Fruit fly (Drosophila melanogaster) whole organism, embryonic: ENCODE results near the gene CG9316.

Source experiments
- CG10366 ChIP-seq: fragments of 200-800 bp; sonication (Bioruptor generic); IDR thresholded peaks from 2 replicates; pipeline ENCODE4 v1.3.6; 2022; ENCODE audit warnings: missing biosample characterization, missing genetic modification characterization
- CG12155 ChIP-seq: fragments of 200-800 bp; sonication (Bioruptor generic); optimal IDR thresholded peaks from 3 replicates; lab custom pipeline; 2016; ENCODE audit warnings: missing biosample characterization, missing genetic modification characterization
- CG13775 ChIP-seq: fragments of 200-800 bp; sonication (Bioruptor generic); optimal IDR thresholded peaks from 3 replicates; lab custom pipeline; 2017; ENCODE audit warnings: missing biosample characterization, mild to moderate bottlenecking, missing genetic modification characterization
- CG14014 ChIP-seq: fragments of 200-800 bp; sonication (Bioruptor generic); IDR thresholded peaks from 2 replicates; pipeline ENCODE4 v1.3.6; 2022; ENCODE audit warnings: missing biosample characterization, missing genetic modification characterization
- CG1529 ChIP-seq: fragments of 200-800 bp; sonication (Bioruptor generic); optimal IDR thresholded peaks from 3 replicates; lab custom pipeline; 2018; ENCODE audit warnings: missing biosample characterization, missing genetic modification characterization
- CG17802 ChIP-seq: fragments of 200-800 bp; sonication (Bioruptor generic); optimal IDR thresholded peaks from 2 replicates; lab custom pipeline; 2018; ENCODE audit warnings: missing biosample characterization, mild to moderate bottlenecking, missing genetic modification characterization, moderate library complexity
- CG18476 ChIP-seq: fragments of 200-800 bp; sonication (Bioruptor generic); optimal IDR thresholded peaks from 2 replicates; lab custom pipeline; 2016; ENCODE audit warnings: missing biosample characterization, mild to moderate bottlenecking, missing genetic modification characterization
- CG30403 ChIP-seq: fragments of 200-800 bp; sonication (Bioruptor generic); optimal IDR thresholded peaks from 3 replicates; lab custom pipeline; 2016; ENCODE audit warnings: missing biosample characterization, missing genetic modification characterization
- CG3407 ChIP-seq: fragments of 200-800 bp; sonication (Bioruptor generic); optimal IDR thresholded peaks from 2 replicates; lab custom pipeline; 2018; ENCODE audit warnings: missing biosample characterization, mild to moderate bottlenecking, missing genetic modification characterization
- CG4360 ChIP-seq: fragments of 200-800 bp; sonication (Bioruptor generic); IDR thresholded peaks from 2 replicates; pipeline ENCODE4 v1.3.6; 2022; ENCODE audit warnings: missing biosample characterization, missing genetic modification characterization
- CG4404 ChIP-seq: fragments of 200-800 bp; sonication (Bioruptor generic); IDR thresholded peaks from 2 replicates; pipeline ENCODE4 v1.3.6; 2022; ENCODE audit warnings: missing biosample characterization, missing genetic modification characterization
- CG4730 ChIP-seq: fragments of 200-800 bp; sonication (Bioruptor generic); IDR thresholded peaks from 2 replicates; pipeline ENCODE4 v1.3.6; 2022; ENCODE audit warnings: missing biosample characterization, missing genetic modification characterization
- CG5180 ChIP-seq: fragments of 200-800 bp; sonication (Bioruptor generic); optimal IDR thresholded peaks from 3 replicates; lab custom pipeline; 2017; ENCODE audit warnings: missing biosample characterization, missing genetic modification characterization, mild to moderate bottlenecking, moderate library complexity, missing genetic modification reagents
- CG5953 ChIP-seq: fragments of 200-800 bp; sonication (Bioruptor generic); IDR thresholded peaks from 2 replicates; pipeline ENCODE4 v1.3.6; 2022; ENCODE audit warnings: missing biosample characterization, missing genetic modification characterization
- CG9215 ChIP-seq: fragments of 200-800 bp; sonication (Bioruptor generic); IDR thresholded peaks from 2 replicates; pipeline ENCODE4 v1.3.6; 2022; ENCODE audit warnings: missing biosample characterization, missing genetic modification characterization
- CG9932 ChIP-seq: fragments of 200-800 bp; sonication (Bioruptor generic); IDR thresholded peaks from 2 replicates; pipeline ENCODE4 v1.3.6; 2022; ENCODE audit warnings: missing biosample characterization, missing genetic modification characterization
- CkIIα-i1 ChIP-seq: fragments of 200-800 bp; sonication (Bioruptor generic); IDR thresholded peaks from 2 replicates; pipeline ENCODE4 v1.3.6; 2022; ENCODE audit warnings: missing biosample characterization, missing genetic modification characterization
- D19A ChIP-seq: fragments of 200-800 bp; optimal IDR thresholded peaks from 3 replicates; lab custom pipeline; 2019; ENCODE audit warnings: missing biosample characterization, mild to moderate bottlenecking, missing genetic modification characterization, moderate library complexity
- Deaf1 ChIP-seq: fragments of 200-800 bp; optimal IDR thresholded peaks from 3 replicates; lab custom pipeline; 2019; ENCODE audit warnings: missing biosample characterization, mild to moderate bottlenecking, missing genetic modification characterization, moderate library complexity
- Elba2 ChIP-seq: fragments of 200-800 bp; sonication (Bioruptor generic); optimal IDR thresholded peaks from 3 replicates; lab custom pipeline; 2016; ENCODE audit warnings: missing biosample characterization, missing genetic modification characterization
- GATAe ChIP-seq: fragments of 200-800 bp; sonication (Bioruptor generic); conservative IDR thresholded peaks from 2 replicates; pipeline ENCODE4 v1.3.6; 2022; ENCODE audit warnings: missing biosample characterization, missing genetic modification characterization
- H15 ChIP-seq: fragments of 200-800 bp; sonication (Bioruptor generic); IDR thresholded peaks from 3 replicates; pipeline ENCODE4 v1.3.6; 2022; ENCODE audit warnings: missing biosample characterization, missing genetic modification characterization
- Hr39 ChIP-seq: fragments of >200 bp; optimal IDR thresholded peaks from 2 replicates; lab custom pipeline; 2017
- MESR4 ChIP-seq: fragments of 200-800 bp; sonication (Bioruptor generic); optimal IDR thresholded peaks from 2 replicates; lab custom pipeline; 2018; ENCODE audit warnings: missing biosample characterization, mild to moderate bottlenecking, missing genetic modification characterization, moderate library complexity
- Med ChIP-seq: fragments of 200-800 bp; sonication (Bioruptor generic); peaks from one replicate; lab custom pipeline; 2016; ENCODE audit warnings: missing biosample characterization, missing genetic modification characterization, mild to moderate bottlenecking, inconsistent platforms, moderate library complexity
- Nf-YB ChIP-seq: fragments of 200-800 bp; sonication (Bioruptor generic); optimal IDR thresholded peaks from 3 replicates; lab custom pipeline; 2019; ENCODE audit warnings: missing biosample characterization, mild to moderate bottlenecking, missing genetic modification characterization, moderate library complexity
- NfI ChIP-seq: fragments of 200-800 bp; sonication (Bioruptor generic); optimal IDR thresholded peaks from 3 replicates; lab custom pipeline; 2018; ENCODE audit warnings: missing biosample characterization, mild to moderate bottlenecking, missing genetic modification characterization, moderate library complexity
- Spps ChIP-seq: fragments of 200-800 bp; sonication (Bioruptor generic); optimal IDR thresholded peaks from 2 replicates; lab custom pipeline; 2018; ENCODE audit warnings: missing biosample characterization, mild to moderate bottlenecking, missing genetic modification characterization
- aop ChIP-seq: fragments of 200-800 bp; sonication (Bioruptor generic); IDR thresholded peaks from 2 replicates; pipeline ENCODE4 v1.3.6; 2022; ENCODE audit warnings: missing biosample characterization, missing genetic modification characterization
- ap ChIP-seq: fragments of 200-800 bp; sonication (Bioruptor generic); IDR thresholded peaks from 2 replicates; pipeline ENCODE4 v1.3.6; 2022; ENCODE audit warnings: missing biosample characterization, missing genetic modification characterization
- ase ChIP-seq: fragments of 200-800 bp; sonication (Bioruptor generic); IDR thresholded peaks from 3 replicates; pipeline ENCODE4 v1.3.6; 2022; ENCODE audit warnings: missing biosample characterization, missing genetic modification characterization
- bbx ChIP-seq: fragments of 200-800 bp; sonication (Bioruptor generic); IDR thresholded peaks from 2 replicates; pipeline ENCODE4 v1.3.6; 2022; ENCODE audit warnings: missing biosample characterization, missing genetic modification characterization; ENCODE audit not compliant: partially characterized antibody
- bcd ChIP-seq: fragments of 200-800 bp; sonication (Bioruptor generic); optimal IDR thresholded peaks from 2 replicates; lab custom pipeline; 2017; ENCODE audit warnings: missing biosample characterization, mild to moderate bottlenecking, missing genetic modification characterization
- cg ChIP-seq: fragments of 200-800 bp; sonication (Bioruptor generic); optimal IDR thresholded peaks from 3 replicates; lab custom pipeline; 2019; ENCODE audit warnings: missing biosample characterization, mild to moderate bottlenecking, missing genetic modification characterization, moderate library complexity
- chn ChIP-seq: fragments of 200-800 bp; sonication (Bioruptor generic); optimal IDR thresholded peaks from 2 replicates; lab custom pipeline; 2016; ENCODE audit warnings: missing biosample characterization, missing genetic modification characterization
- crc ChIP-seq: fragments of 200-800 bp; sonication (Bioruptor generic); optimal IDR thresholded peaks from 2 replicates; lab custom pipeline; 2016; ENCODE audit warnings: missing biosample characterization, missing genetic modification characterization
- croc ChIP-seq: fragments of 200-800 bp; sonication (Bioruptor generic); conservative IDR thresholded peaks from 3 replicates; pipeline ENCODE4 v1.3.6; 2022; ENCODE audit warnings: missing biosample characterization, missing genetic modification characterization
- en ChIP-seq: fragments of 200-800 bp; sonication (Bioruptor generic); optimal IDR thresholded peaks from 2 replicates; lab custom pipeline; 2016; ENCODE audit warnings: missing biosample characterization, missing genetic modification characterization
- ham ChIP-seq: fragments of 200-800 bp; sonication (Bioruptor generic); IDR thresholded peaks from 2 replicates; pipeline ENCODE4 v1.3.6; 2022; ENCODE audit warnings: missing biosample characterization, missing genetic modification characterization
- lab ChIP-seq: fragments of 200-800 bp; sonication (Bioruptor generic); optimal IDR thresholded peaks from 3 replicates; lab custom pipeline; 2017; ENCODE audit warnings: missing biosample characterization, missing genetic modification characterization, mild to moderate bottlenecking, moderate library complexity, missing genetic modification reagents
- lbe ChIP-seq: fragments of 200-800 bp; sonication (Bioruptor generic); optimal IDR thresholded peaks from 2 replicates; lab custom pipeline; 2016; ENCODE audit warnings: missing biosample characterization, mild to moderate bottlenecking, missing genetic modification characterization
- lilli ChIP-seq: fragments of 200-800 bp; sonication (Bioruptor generic); optimal IDR thresholded peaks from 3 replicates; lab custom pipeline; 2016; ENCODE audit warnings: missing biosample characterization, missing genetic modification characterization
- luna ChIP-seq: fragments of 200-800 bp; sonication (Bioruptor generic); optimal IDR thresholded peaks from 2 replicates; lab custom pipeline; 2016; ENCODE audit warnings: missing biosample characterization, missing genetic modification characterization
- nerfin-2 ChIP-seq: fragments of 200-800 bp; sonication (Bioruptor generic); IDR thresholded peaks from 2 replicates; pipeline ENCODE4 v1.3.6; 2022; ENCODE audit warnings: missing biosample characterization, missing genetic modification characterization; ENCODE audit not compliant: partially characterized antibody
- ranshi ChIP-seq: fragments of 200-800 bp; sonication (Bioruptor generic); IDR thresholded peaks from 2 replicates; pipeline ENCODE4 v1.3.6; 2022; ENCODE audit warnings: missing biosample characterization, missing genetic modification characterization
- sens ChIP-seq: fragments of 200-800 bp; sonication (Bioruptor generic); peaks from one replicate; lab custom pipeline; 2016; ENCODE audit warnings: missing biosample characterization, missing genetic modification characterization
- shn ChIP-seq: fragments of 200-800 bp; sonication (Bioruptor generic); optimal IDR thresholded peaks from 3 replicates; lab custom pipeline; 2016; ENCODE audit warnings: missing biosample characterization, missing genetic modification characterization
- slbo ChIP-seq: fragments of 200-800 bp; sonication (Bioruptor generic); IDR thresholded peaks from 2 replicates; pipeline ENCODE4 v1.3.6; 2022; ENCODE audit warnings: missing biosample characterization, missing genetic modification characterization
- sqz ChIP-seq: fragments of 200-800 bp; sonication (Bioruptor generic); optimal IDR thresholded peaks from 3 replicates; lab custom pipeline; 2018; ENCODE audit warnings: missing biosample characterization, mild to moderate bottlenecking, missing genetic modification characterization
- tup ChIP-seq: fragments of 200-800 bp; sonication (Bioruptor generic); optimal IDR thresholded peaks from 2 replicates; lab custom pipeline; 2016; ENCODE audit warnings: missing biosample characterization, mild to moderate bottlenecking, missing genetic modification characterization, moderate library complexity
- vvl ChIP-seq: fragments of 200-800 bp; sonication (Bioruptor generic); IDR thresholded peaks from 2 replicates; pipeline ENCODE4 v1.3.6; 2022; ENCODE audit warnings: missing biosample characterization, missing genetic modification characterization

CG9316 gene

dm6 chr2L:20700534-20701239 is 25.7 kb downstream of the CG9316 start (continued):
- TF ChIP-seq Med (GFP tag; lab: Kevin White, UChicago) (no peak), CG13775 (no peak), cg (GFP tag; lab: Kevin White, UChicago) (no peak), aop (GFP tag; lab: Robert Waterston, UW) (no peak), croc (GFP tag; lab: Robert Waterston, UW) (peak; percentile 36; the same call in 2 of the 3 replicates), bcd (GFP tag; lab: Kevin White, UChicago) (peak; percentile 22), CG30403 (GFP tag; lab: Kevin White, UChicago) (no peak), lbe (GFP tag; lab: Kevin White, UChicago) (peak; percentile 80), sqz (GFP tag; lab: Kevin White, UChicago) (no peak), luna (GFP tag; lab: Kevin White, UChicago) (no peak), crc (no peak), MESR4 (GFP tag; lab: Kevin White, UChicago) (no peak), sens (GFP tag; lab: Kevin White, UChicago) (peak; percentile 24), D19A (tag; lab: Kevin White, UChicago) (peak; percentile 84), Hr39 (lab: Kevin White, UChicago) (no peak), CG12155 (GFP tag; lab: Kevin White, UChicago) (no peak), CG3407 (GFP tag; lab: Kevin White, UChicago) (no peak), CG14014 (GFP tag; lab: Robert Waterston, UW) (no peak), CG9215 (GFP tag; lab: Robert Waterston, UW) (peak; percentile 49), GATAe (GFP tag; lab: Robert Waterston, UW) (no peak), ham (GFP tag; lab: Robert Waterston, UW) (no peak), CG4360 (GFP tag; lab: Robert Waterston, UW) (no peak), shn (GFP tag; lab: Kevin White, UChicago) (no peak), CG18476 (GFP tag; lab: Kevin White, UChicago) (no peak), tup (GFP tag; lab: Kevin White, UChicago) (no peak), CG5953 (no peak), CG9932 (peak; percentile 43; the same call in 1 of the 2 replicates), H15 (GFP tag; lab: Robert Waterston, UW) (0 out of 3 replicates have a peak, but pooled peaks have one; percentile 19), lab (GFP tag; lab: Kevin White, UChicago) (peak; percentile 35), CkIIα-i1 (GFP tag; lab: Robert Waterston, UW) (no peak), CG17802 (tag; lab: Kevin White, UChicago) (no peak), ap (no peak), nerfin-2 (GFP tag; lab: Robert Waterston, UW) (no peak), CG1529 (no peak), CG4404 (GFP tag; lab: Robert Waterston, UW) (peak; percentile 31; the same call in 1 of the 2 replicates), Elba2 (GFP tag; lab: Kevin White, UChicago) (no peak), bbx (no peak), chn (GFP tag; lab: Kevin White, UChicago) (no peak), Spps (tag; lab: Kevin White, UChicago) (no peak), CG10366 (GFP tag; lab: Robert Waterston, UW) (peak; percentile 31; the same call in 1 of the 2 replicates), NfI (GFP tag; lab: Kevin White, UChicago) (peak; percentile 29), en (no peak), ranshi (GFP tag; lab: Robert Waterston, UW) (no peak), CG4730 (GFP tag; lab: Robert Waterston, UW) (0 out of 2 replicates have a peak, but pooled peaks have one; percentile 43), lilli (no peak), Deaf1 (tag; lab: Kevin White, UChicago) (peak; percentile 43), Nf-YB (GFP tag; lab: Kevin White, UChicago) (no peak), vvl (GFP tag; lab: Robert Waterston, UW) (peak; percentile 45; the same call in 1 of the 2 replicates), CG5180 (GFP tag; lab: Kevin White, UChicago) (no peak), slbo (GFP tag; lab: Robert Waterston, UW) (peak; percentile 42; the same call in 1 of the 2 replicates), ase (GFP tag; lab: Robert Waterston, UW) (no peak)
